Worm (Caenorhabditis elegans) whole organism, late embryonic: ENCODE data around the gene hlh-28.

ENCODE experiments used
- C08G9.2 ChIP-seq: sonication (generic microtip); optimal IDR thresholded peaks from 2 replicates; lab custom pipeline; 2016; ENCODE audit warnings: mild to moderate bottlenecking, missing genetic modification characterization, moderate library complexity, missing compliant biosample characterization
- C38D4.7 ChIP-seq: fragments of 200-800 bp; sonication (Bioruptor generic); optimal IDR thresholded peaks from 2 replicates; lab custom pipeline; 2018; ENCODE audit warnings: mild to moderate bottlenecking, missing genetic modification characterization, moderate library complexity, missing compliant biosample characterization
- K02D7.2 ChIP-seq: sonication (generic microtip); optimal IDR thresholded peaks from 2 replicates; lab custom pipeline; 2017; ENCODE audit warnings: mild to moderate bottlenecking, missing genetic modification characterization, missing compliant biosample characterization
- T23F11.4 ChIP-seq: fragments of 200-800 bp; sonication (Bioruptor generic); optimal IDR thresholded peaks from 2 replicates; lab custom pipeline; 2018; ENCODE audit warnings: mild to moderate bottlenecking, missing genetic modification characterization, missing compliant biosample characterization
- Y22D7AL.16 ChIP-seq: sonication (generic microtip); optimal IDR thresholded peaks from 2 replicates; lab custom pipeline; 2016; ENCODE audit warnings: missing genetic modification characterization, missing compliant biosample characterization
- ahr-1 ChIP-seq: sonication (generic microtip); optimal IDR thresholded peaks from 2 replicates; lab custom pipeline; 2016; ENCODE audit warnings: missing genetic modification characterization, missing compliant biosample characterization
- ama-1 ChIP-seq: fragments of 150-350 bp; optimal IDR thresholded peaks from 2 replicates; lab custom pipeline; 2014
- ceh-14 ChIP-seq: sonication (generic microtip); optimal IDR thresholded peaks from 2 replicates; lab custom pipeline; 2016; ENCODE audit warnings: missing genotype, missing genetic modification characterization, missing compliant biosample characterization
- ceh-19 ChIP-seq: fragments of 200-800 bp; sonication (Bioruptor generic); optimal IDR thresholded peaks from 2 replicates; lab custom pipeline; 2018; ENCODE audit warnings: mild to moderate bottlenecking, missing genetic modification characterization, missing compliant biosample characterization
- ceh-30 ChIP-seq: fragments of 150-350 bp; optimal IDR thresholded peaks from 2 replicates; lab custom pipeline; 2014; ENCODE audit warnings: missing biosample characterization, missing genetic modification characterization
- ceh-31 ChIP-seq: sonication (generic microtip); optimal IDR thresholded peaks from 2 replicates; lab custom pipeline; 2016; ENCODE audit warnings: missing genetic modification characterization, missing compliant biosample characterization
- ceh-34 ChIP-seq: sonication (generic microtip); optimal IDR thresholded peaks from 2 replicates; lab custom pipeline; 2016; ENCODE audit warnings: mild to moderate bottlenecking, missing genetic modification characterization, missing compliant biosample characterization
- ceh-45 ChIP-seq: fragments of 200-800 bp; sonication (Bioruptor generic); IDR thresholded peaks from 2 replicates; pipeline ENCODE4 v1.3.6; 2022; ENCODE audit warnings: missing genetic modification reagents, missing genetic modification characterization, missing compliant biosample characterization
- ceh-6 ChIP-seq: fragments of 200-800 bp; sonication (Bioruptor generic); optimal IDR thresholded peaks from 2 replicates; lab custom pipeline; 2018; ENCODE audit warnings: mild to moderate bottlenecking, missing genetic modification characterization, missing compliant biosample characterization
- ceh-9 ChIP-seq: sonication (generic microtip); optimal IDR thresholded peaks from 2 replicates; lab custom pipeline; 2016; ENCODE audit warnings: mild to moderate bottlenecking, missing genetic modification characterization, inconsistent platforms, missing compliant biosample characterization
- che-1 ChIP-seq: sonication (generic microtip); optimal IDR thresholded peaks from 2 replicates; lab custom pipeline; 2016; ENCODE audit warnings: mild to moderate bottlenecking, missing genetic modification characterization, missing compliant biosample characterization
- dmd-4 ChIP-seq: sonication (generic microtip); optimal IDR thresholded peaks from 2 replicates; lab custom pipeline; 2016; ENCODE audit warnings: borderline replicate concordance, missing genetic modification characterization, missing compliant biosample characterization
- dve-1 ChIP-seq: sonication (generic microtip); optimal IDR thresholded peaks from 2 replicates; lab custom pipeline; 2017; ENCODE audit warnings: antibody characterized with exemption, mild to moderate bottlenecking, missing genetic modification characterization, missing compliant biosample characterization
- elt-2 ChIP-seq: sonication (generic microtip); optimal IDR thresholded peaks from 2 replicates; lab custom pipeline; 2016; ENCODE audit warnings: missing genetic modification reagents, missing genetic modification characterization, missing compliant biosample characterization
- ets-4 ChIP-seq: sonication (generic microtip); optimal IDR thresholded peaks from 2 replicates; lab custom pipeline; 2016; ENCODE audit warnings: missing genetic modification characterization, missing compliant biosample characterization
- eyg-1 ChIP-seq: sonication (generic microtip); optimal IDR thresholded peaks from 2 replicates; lab custom pipeline; 2016; ENCODE audit warnings: missing genotype, missing genetic modification characterization, missing compliant biosample characterization
- fax-1 ChIP-seq: sonication (generic microtip); optimal IDR thresholded peaks from 2 replicates; lab custom pipeline; 2016; ENCODE audit warnings: missing genotype, missing genetic modification characterization, missing compliant biosample characterization
- fkh-10 ChIP-seq: fragments of 150-350 bp; optimal IDR thresholded peaks from 2 replicates; lab custom pipeline; 2014; ENCODE audit warnings: missing biosample characterization, missing genetic modification reagents, missing genetic modification characterization
- gmeb-2 ChIP-seq: sonication (generic microtip); optimal IDR thresholded peaks from 2 replicates; lab custom pipeline; 2016; ENCODE audit warnings: missing genetic modification characterization, inconsistent platforms, missing compliant biosample characterization
- hlh-13 ChIP-seq: fragments of 200-800 bp; sonication (Bioruptor generic); optimal IDR thresholded peaks from 2 replicates; lab custom pipeline; 2018; ENCODE audit warnings: mild to moderate bottlenecking, missing genetic modification characterization, missing compliant biosample characterization
- hlh-15 ChIP-seq: sonication (generic microtip); optimal IDR thresholded peaks from 2 replicates; lab custom pipeline; 2016; ENCODE audit warnings: missing genetic modification characterization, missing compliant biosample characterization
- lin-11 ChIP-seq: fragments of 200-800 bp; sonication (Bioruptor generic); optimal IDR thresholded peaks from 2 replicates; lab custom pipeline; 2018; ENCODE audit warnings: mild to moderate bottlenecking, missing genetic modification characterization, missing compliant biosample characterization
- madf-2 ChIP-seq: sonication (generic microtip); optimal IDR thresholded peaks from 2 replicates; lab custom pipeline; 2017; ENCODE audit warnings: missing genetic modification characterization, missing compliant biosample characterization
- mec-3 ChIP-seq: sonication (generic microtip); optimal IDR thresholded peaks from 2 replicates; lab custom pipeline; 2016; ENCODE audit warnings: borderline replicate concordance, missing genetic modification characterization, missing compliant biosample characterization
- nfya-1 ChIP-seq: sonication (generic microtip); optimal IDR thresholded peaks from 2 replicates; lab custom pipeline; 2017; ENCODE audit warnings: missing genetic modification characterization, mild to moderate bottlenecking, missing compliant biosample characterization, antibody characterized with exemption, moderate library complexity
- nhr-11 ChIP-seq: fragments of 150-350 bp; optimal IDR thresholded peaks from 2 replicates; lab custom pipeline; 2014; ENCODE audit warnings: missing biosample characterization, missing genetic modification characterization
- pag-3 ChIP-seq: sonication (generic microtip); optimal IDR thresholded peaks from 2 replicates; lab custom pipeline; 2016; ENCODE audit warnings: missing compliant biosample characterization, missing genetic modification characterization, borderline replicate concordance
- pat-9 ChIP-seq: fragments of 200-800 bp; sonication (Bioruptor generic); optimal IDR thresholded peaks from 2 replicates; lab custom pipeline; 2018; ENCODE audit warnings: mild to moderate bottlenecking, missing genetic modification characterization, moderate library complexity, missing compliant biosample characterization
- pax-1 ChIP-seq: fragments of 150-350 bp; optimal IDR thresholded peaks from 2 replicates; lab custom pipeline; 2014; ENCODE audit warnings: missing biosample characterization, missing genetic modification characterization
- pha-2 ChIP-seq: sonication (generic microtip); optimal IDR thresholded peaks from 2 replicates; lab custom pipeline; 2017; ENCODE audit warnings: mild to moderate bottlenecking, missing genetic modification characterization, missing compliant biosample characterization
- pha-4 ChIP-seq: fragments of 150-350 bp; optimal IDR thresholded peaks from 2 replicates; lab custom pipeline; 2018; ENCODE audit warnings: missing biosample characterization, missing genetic modification reagents, missing genetic modification characterization
- ref-2 ChIP-seq: sonication (generic microtip); optimal IDR thresholded peaks from 2 replicates; lab custom pipeline; 2016; ENCODE audit warnings: missing genetic modification characterization, missing compliant biosample characterization
- sdc-2 ChIP-seq: sonication (generic microtip); optimal IDR thresholded peaks from 2 replicates; lab custom pipeline; 2016; ENCODE audit warnings: missing genotype, missing genetic modification characterization, missing compliant biosample characterization
- tbx-7 ChIP-seq: sonication (generic microtip); optimal IDR thresholded peaks from 2 replicates; lab custom pipeline; 2016; ENCODE audit warnings: missing genotype, missing genetic modification characterization, missing compliant biosample characterization
- ttx-3 ChIP-seq: sonication (generic microtip); optimal IDR thresholded peaks from 2 replicates; lab custom pipeline; 2016; ENCODE audit warnings: missing genetic modification reagents, missing genetic modification characterization, missing compliant biosample characterization
- unc-42 ChIP-seq: sonication (generic microtip); optimal IDR thresholded peaks from 2 replicates; lab custom pipeline; 2016; ENCODE audit warnings: missing genotype, missing genetic modification characterization, missing compliant biosample characterization
- zip-5 ChIP-seq: sonication (generic microtip); optimal IDR thresholded peaks from 2 replicates; lab custom pipeline; 2016; ENCODE audit warnings: missing genetic modification characterization, missing compliant biosample characterization

The hlh-28 gene

ce11 chrX:17513507-17514113 is 37.2 kb upstream of the hlh-28 start, which contains the start of gene nhr-1 (continued):
- TF ChIP-seq T23F11.4 (GFP tag; lab: Kevin White, UChicago) (no peak), C08G9.2 (tag; lab: Kevin White, UChicago) (peak; percentile 42), zip-5 (tag; lab: Kevin White, UChicago) (no peak), Y22D7AL.16 (no peak), pat-9 (no peak), dve-1 (tag; lab: Kevin White, UChicago) (peak; percentile 40), K02D7.2 (tag; lab: Kevin White, UChicago) (no peak), pha-2 (tag; lab: Kevin White, UChicago) (peak; percentile 52), fkh-10 (GFP tag; lab: Kevin White, UChicago) (no peak), eyg-1 (tag; lab: Kevin White, UChicago) (no peak), elt-2 (tag; lab: Kevin White, UChicago) (peak; percentile 19), gmeb-2 (tag; lab: Kevin White, UChicago) (no peak), unc-42 (tag; lab: Kevin White, UChicago) (peak; percentile 65), pha-4 (tag; lab: Kevin White, UChicago) (no peak), nhr-11 (tag; lab: Kevin White, UChicago) (no peak), ceh-45 (GFP tag; lab: Robert Waterston, UW) (no peak), che-1 (no peak), ceh-6 (GFP tag; lab: Kevin White, UChicago) (no peak), hlh-13 (GFP tag; lab: Kevin White, UChicago) (no peak), tbx-7 (no peak), ets-4 (tag; lab: Kevin White, UChicago) (peak; percentile 6), mec-3 (tag; lab: Kevin White, UChicago) (no peak), ceh-30 (no peak), lin-11 (tag; lab: Kevin White, UChicago) (no peak), ceh-19 (GFP tag; lab: Kevin White, UChicago) (no peak), ceh-14 (tag; lab: Kevin White, UChicago) (peak; percentile 81), madf-2 (tag; lab: Kevin White, UChicago) (peak; percentile 43), pax-1 (no peak), C38D4.7 (GFP tag; lab: Kevin White, UChicago) (peak; percentile 13), dmd-4 (tag; lab: Kevin White, UChicago) (no peak), ceh-34 (tag; lab: Kevin White, UChicago) (peak; percentile 79), sdc-2 (tag; lab: Kevin White, UChicago) (peak; percentile 82), ttx-3 (tag; lab: Kevin White, UChicago) (no peak), ahr-1 (no peak), fax-1 (tag; lab: Kevin White, UChicago) (peak; percentile 28), hlh-15 (tag; lab: Kevin White, UChicago) (no peak), nfya-1 (tag; lab: Kevin White, UChicago) (peak; percentile 95), ceh-9 (tag; lab: Kevin White, UChicago) (no peak), ref-2 (peak; percentile 75), pag-3 (tag; lab: Kevin White, UChicago) (no peak)

DNA sequence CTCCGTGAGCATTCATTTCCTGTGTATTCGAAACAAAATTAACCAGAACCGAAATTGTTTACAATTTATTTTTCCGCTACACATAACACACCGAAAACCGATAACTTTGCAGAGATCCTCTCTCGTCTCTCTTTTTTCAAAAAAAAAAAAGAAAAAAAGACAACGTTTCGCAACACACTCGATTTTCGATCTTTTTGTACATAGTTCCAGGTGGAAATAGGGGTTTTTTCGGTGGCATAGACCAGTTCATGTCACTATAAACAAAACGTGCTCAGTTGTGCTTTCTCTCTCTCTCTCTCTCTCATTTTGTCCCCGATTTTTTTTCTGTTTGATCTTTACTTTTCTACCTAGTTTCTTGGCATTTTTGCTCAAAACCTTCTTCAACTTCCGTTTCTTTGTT is 36.4 kb upstream of the hlh-28 start:
- TF ChIP-seq ama-1 (lab: Kevin White, UChicago) (no peak), pha-4 (tag; lab: Kevin White, UChicago) (no peak), ceh-31 (tag; lab: Kevin White, UChicago) (peak; percentile 6), pat-9 (no peak), hlh-15 (tag; lab: Kevin White, UChicago) (no peak), ceh-34 (tag; lab: Kevin White, UChicago) (no peak), gmeb-2 (tag; lab: Kevin White, UChicago) (no peak)
